Fruit fly (Drosophila melanogaster): Measurements from ENCODE around the gene CG34165.
"Not testable (repeated sequence)": the region's sequence is repeated elsewhere in the genome, so short reads cannot be mapped to it uniquely, and the experiment has no call there.

Gene CG34165

DNA sequence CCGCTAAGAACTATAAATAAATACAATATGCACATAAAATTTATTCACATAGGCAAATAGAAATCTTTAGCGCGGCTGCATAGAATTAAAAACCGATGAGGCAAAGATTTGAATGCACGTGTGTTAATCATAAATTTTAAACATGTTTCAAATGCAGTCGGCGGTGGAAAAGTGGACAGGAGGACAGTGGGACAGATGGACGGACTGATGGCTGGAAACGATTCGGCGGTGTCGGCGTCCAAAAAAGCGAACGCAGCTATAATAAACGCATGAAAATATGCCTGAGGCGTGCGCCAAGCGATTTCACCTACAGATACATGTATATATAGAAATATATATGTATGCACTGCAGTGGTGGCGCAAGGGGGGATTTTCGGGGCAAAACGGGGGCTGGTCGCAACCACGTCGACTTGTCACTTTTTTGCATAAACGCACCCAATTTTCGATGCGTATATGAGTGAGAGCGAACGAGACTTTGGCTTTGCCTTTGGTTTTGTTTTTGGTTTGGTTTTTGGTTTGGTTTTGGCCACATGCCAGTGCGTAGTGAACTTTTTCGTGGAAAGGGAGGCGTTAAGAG, 14.0 kb upstream of the CG34165 start:
- TF ChIP-seq EcR (GFP tag; optimal IDR thresholded peaks at IDR 0.05) (no peak), CG17806 (tag; optimal IDR thresholded peaks at IDR 0.05) (no peak), rn (GFP tag; IDR thresholded peaks at IDR 0.05) (no peak), Ets98B (GFP tag; IDR thresholded peaks at IDR 0.05) (peak; percentile 20; the same call in 1 of the 2 replicates), gl (tag; optimal IDR thresholded peaks at IDR 0.05) (no peak), Snoo (tag; optimal IDR thresholded peaks at IDR 0.05) (no peak), CG8301 (tag; optimal IDR thresholded peaks at IDR 0.05) (no peak), CG8159 (tag; optimal IDR thresholded peaks at IDR 0.05) (no peak), CG9948 (tag; optimal IDR thresholded peaks at IDR 0.05) (no peak), CG10348 (GFP tag; IDR thresholded peaks at IDR 0.05) (no peak), Pif1A (GFP tag; optimal IDR thresholded peaks at IDR 0.05) (no peak), CG32121 (GFP tag; IDR thresholded peaks at IDR 0.05) (peak; percentile 74), D1 (tag; optimal IDR thresholded peaks at IDR 0.05) (no peak), CG4496 (GFP tag; IDR thresholded peaks at IDR 0.05) (0 out of 3 replicates have a peak, but pooled peaks have one; percentile 27), Pif1B (GFP tag; optimal IDR thresholded peaks at IDR 0.05) (no peak), fd96Ca (GFP tag; IDR thresholded peaks at IDR 0.05) (no peak), CG15710 (tag; optimal IDR thresholded peaks at IDR 0.05) (no peak), CG14655 (GFP tag; optimal IDR thresholded peaks at IDR 0.05) (no peak)

DNA sequence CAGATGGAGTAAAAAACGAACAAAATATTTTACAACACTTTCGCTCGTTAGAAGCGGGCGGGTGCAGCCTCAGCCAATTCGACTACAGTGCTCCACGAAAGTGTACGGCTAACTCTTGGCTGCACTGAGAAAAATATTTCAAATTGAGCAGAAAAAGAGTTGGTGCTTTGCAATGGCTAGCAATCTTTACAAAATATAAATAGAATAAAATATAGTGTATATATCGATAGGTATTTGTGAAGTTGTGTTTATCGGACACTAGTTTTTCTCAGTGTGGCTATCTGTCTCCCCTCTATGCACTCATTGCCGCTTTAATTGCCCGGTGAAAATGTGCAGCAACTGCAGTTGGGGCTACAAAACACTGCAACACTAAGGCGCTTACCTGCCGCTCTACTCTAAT, 12.1 kb upstream of the CG34165 start:
- TF ChIP-seq Ets98B (GFP tag; IDR thresholded peaks at IDR 0.05) (no peak), Pif1A (GFP tag; optimal IDR thresholded peaks at IDR 0.05) (peak; percentile 55), CG32121 (GFP tag; IDR thresholded peaks at IDR 0.05) (no peak), CG10348 (GFP tag; IDR thresholded peaks at IDR 0.05) (peak; percentile 60), CG12605 (GFP tag; IDR thresholded peaks at IDR 0.05) (peak; percentile 65)

DNA sequence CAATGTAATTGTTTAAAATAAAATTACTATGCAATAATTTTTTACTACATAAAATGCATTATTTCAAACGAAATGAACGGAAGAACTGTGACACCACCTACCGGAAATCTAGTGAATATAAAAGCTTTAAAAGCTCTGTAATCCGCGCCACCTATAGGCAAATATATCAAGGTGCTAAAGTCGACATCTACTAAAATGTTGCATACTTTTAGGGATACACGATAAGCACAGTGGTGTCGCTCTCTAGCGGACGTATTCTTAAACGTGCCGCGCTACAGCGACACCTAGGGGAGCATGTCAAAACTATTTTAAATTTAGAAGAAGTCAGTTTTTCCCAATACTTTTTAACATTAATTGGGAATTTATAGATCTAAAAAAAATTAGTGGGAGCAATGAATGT, 7.4 kb upstream of the CG34165 start:
- no peak for TF ChIP-seq gl (tag; optimal IDR thresholded peaks at IDR 0.05)
- no peak for TF ChIP-seq CG17806 (tag; optimal IDR thresholded peaks at IDR 0.05)
- TF ChIP-seq CG10348 (GFP tag; IDR thresholded peaks at IDR 0.05), result no peak
- TF ChIP-seq Ets98B (GFP tag; IDR thresholded peaks at IDR 0.05), result no peak
- no peak for TF ChIP-seq CG8301 (tag; optimal IDR thresholded peaks at IDR 0.05)
- TF ChIP-seq CG13204 (GFP tag; optimal IDR thresholded peaks at IDR 0.05), result no peak
- TF ChIP-seq D1 (tag; optimal IDR thresholded peaks at IDR 0.05), result peak; percentile 82
- TF ChIP-seq Pif1A (GFP tag; optimal IDR thresholded peaks at IDR 0.05), result no peak
- TF ChIP-seq rn (GFP tag; IDR thresholded peaks at IDR 0.05), result 0 out of 2 replicates have a peak, but pooled peaks have one; percentile 22
- TF ChIP-seq CG15710 (tag; optimal IDR thresholded peaks at IDR 0.05), result no peak
- peak; percentile 77; the same call in 2 of the 3 replicates for TF ChIP-seq CG4496 (GFP tag; IDR thresholded peaks at IDR 0.05)
- peak; percentile 47 for TF ChIP-seq Snoo (tag; optimal IDR thresholded peaks at IDR 0.05)
- no peak for TF ChIP-seq CG32121 (GFP tag; IDR thresholded peaks at IDR 0.05)

DNA sequence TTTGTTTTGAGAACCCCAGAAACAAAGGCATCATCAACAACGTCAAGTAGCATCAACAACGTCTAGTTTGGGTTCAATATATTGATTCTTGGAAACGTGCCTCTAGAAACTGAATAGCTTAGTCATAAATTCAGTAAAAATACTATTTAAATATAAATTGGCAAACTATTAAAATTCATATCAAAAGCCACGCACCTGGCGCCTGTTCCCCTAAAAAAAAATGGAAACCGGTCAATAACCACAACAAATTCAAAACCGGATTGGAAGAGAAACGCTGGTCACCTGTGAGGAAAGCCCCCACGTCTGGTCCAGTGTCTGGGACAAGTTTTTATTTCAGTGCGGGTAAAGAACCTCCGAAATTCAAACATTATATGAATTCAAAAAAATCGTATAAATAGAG, 1.3 kb upstream of the CG34165 start, which contains the start of gene CG15282:
Gene CG15282 (plus strand): TSS at position 227 of the 400 bp plus-strand sequence.
- peak; percentile 54 for TF ChIP-seq Snoo (tag; optimal IDR thresholded peaks at IDR 0.05)
- no peak for TF ChIP-seq CG10348 (GFP tag; IDR thresholded peaks at IDR 0.05)

DNA sequence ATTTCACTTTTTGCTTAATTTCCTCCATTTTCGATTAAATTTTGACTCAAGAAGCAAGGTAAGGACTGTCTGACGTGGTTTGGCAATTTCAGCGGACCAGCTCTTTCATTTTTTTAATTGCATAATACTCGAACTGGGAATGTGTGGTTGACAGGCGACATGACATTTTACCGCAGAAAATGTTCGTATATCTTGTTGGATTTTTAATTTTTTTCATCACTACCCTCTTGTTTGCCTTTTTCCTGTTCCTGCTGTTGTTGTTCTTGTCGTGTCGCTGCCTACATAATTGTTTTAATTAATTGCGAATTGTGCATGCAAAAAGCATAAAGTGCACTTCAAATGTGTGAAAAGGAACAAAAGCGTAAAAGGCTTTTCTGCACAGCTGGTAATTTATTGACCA, 16.5 kb downstream of the CG34165 start, which contains the start of gene CG42685:
Gene CG42685 (minus strand): TSS at position 101 of the 400 bp plus-strand sequence.
- TF ChIP-seq CG14655 (GFP tag; optimal IDR thresholded peaks at IDR 0.05), result no peak
- TF ChIP-seq CG9948 (tag; optimal IDR thresholded peaks at IDR 0.05), result no peak
- TF ChIP-seq Pif1A (GFP tag; optimal IDR thresholded peaks at IDR 0.05), result no peak
- no peak for TF ChIP-seq CG8301 (tag; optimal IDR thresholded peaks at IDR 0.05)
- no peak for TF ChIP-seq CG34367 (tag; optimal IDR thresholded peaks at IDR 0.05)
- no peak for TF ChIP-seq gl (tag; optimal IDR thresholded peaks at IDR 0.05)
- TF ChIP-seq Snoo (tag; optimal IDR thresholded peaks at IDR 0.05), result no peak
- no peak for TF ChIP-seq CG15710 (tag; optimal IDR thresholded peaks at IDR 0.05)
- no peak for TF ChIP-seq EcR (GFP tag; optimal IDR thresholded peaks at IDR 0.05)
- no peak for TF ChIP-seq CG13204 (GFP tag; optimal IDR thresholded peaks at IDR 0.05)
- no peak for TF ChIP-seq CG4496 (GFP tag; IDR thresholded peaks at IDR 0.05)
- TF ChIP-seq Pif1B (GFP tag; optimal IDR thresholded peaks at IDR 0.05), result no peak
- no peak for TF ChIP-seq CG17806 (tag; optimal IDR thresholded peaks at IDR 0.05)
- TF ChIP-seq CG8159 (tag; optimal IDR thresholded peaks at IDR 0.05), result no peak
- no peak for TF ChIP-seq rn (GFP tag; IDR thresholded peaks at IDR 0.05)
- TF ChIP-seq CG10348 (GFP tag; IDR thresholded peaks at IDR 0.05), result no peak
- no peak for TF ChIP-seq fd96Ca (GFP tag; IDR thresholded peaks at IDR 0.05)
- TF ChIP-seq Ets98B (GFP tag; IDR thresholded peaks at IDR 0.05), result no peak
- no peak for TF ChIP-seq D1 (tag; optimal IDR thresholded peaks at IDR 0.05)

DNA sequence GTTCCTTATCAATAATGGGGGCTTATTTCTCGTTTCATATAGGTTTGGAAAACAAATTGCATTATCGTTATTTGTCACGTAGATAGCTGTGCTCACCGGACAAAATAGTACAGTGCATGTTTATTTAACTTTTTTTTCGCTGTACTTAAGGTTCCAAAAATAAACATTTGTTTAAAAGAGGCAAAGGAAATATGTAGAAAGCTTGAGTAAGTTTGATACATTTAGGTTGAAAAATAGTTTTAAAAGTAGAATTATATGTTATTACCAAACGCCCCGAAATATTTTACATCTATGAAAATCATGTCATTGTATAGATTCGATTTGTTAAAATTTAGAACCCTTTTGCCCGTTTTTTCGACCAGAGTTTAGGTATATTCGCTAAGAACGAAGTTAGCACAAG, 22.0 kb downstream of the CG34165 start, which contains the start of gene CG31835:
Gene CG31835 (plus strand): TSS at position 301 of the 400 bp plus-strand sequence.
- TF ChIP-seq EcR (GFP tag; optimal IDR thresholded peaks at IDR 0.05); Pif1B (GFP tag; optimal IDR thresholded peaks at IDR 0.05); CG8301 (tag; optimal IDR thresholded peaks at IDR 0.05): not testable (repeated sequence)

DNA sequence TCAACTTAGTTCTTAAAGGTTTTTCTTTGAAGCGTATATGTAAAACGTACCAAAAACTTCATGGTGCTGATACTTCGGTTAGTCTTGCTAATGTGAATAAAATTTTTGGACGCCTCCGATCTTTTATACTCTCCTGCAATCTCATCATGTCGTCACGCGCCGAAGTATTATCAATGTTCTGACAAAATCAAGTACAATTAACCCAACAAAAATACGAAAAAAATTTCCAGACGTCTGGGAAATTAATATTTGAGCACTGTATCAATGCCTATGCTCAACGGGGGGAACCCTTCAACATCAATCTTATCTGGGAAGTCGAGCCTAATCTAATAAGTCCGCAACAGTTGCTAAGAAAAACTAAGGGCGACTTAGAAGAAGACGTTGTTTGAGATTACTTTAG, 24.1 kb downstream of the CG34165 start, which contains the start of gene CG31775:
Gene CG31775 (minus strand): TSS at position 101 of the 400 bp plus-strand sequence.
- not testable (repeated sequence) for TF ChIP-seq Ets98B (GFP tag; IDR thresholded peaks at IDR 0.05); CG17806 (tag; optimal IDR thresholded peaks at IDR 0.05); CG8159 (tag; optimal IDR thresholded peaks at IDR 0.05)

Data from whole organism, pupa.